Fruit fly (Drosophila melanogaster): ENCODE measurements around the gene mys.
A peak's percentile ranks its signal among the peaks of the same experiment; 100 is the strongest.

mys gene

DNA sequence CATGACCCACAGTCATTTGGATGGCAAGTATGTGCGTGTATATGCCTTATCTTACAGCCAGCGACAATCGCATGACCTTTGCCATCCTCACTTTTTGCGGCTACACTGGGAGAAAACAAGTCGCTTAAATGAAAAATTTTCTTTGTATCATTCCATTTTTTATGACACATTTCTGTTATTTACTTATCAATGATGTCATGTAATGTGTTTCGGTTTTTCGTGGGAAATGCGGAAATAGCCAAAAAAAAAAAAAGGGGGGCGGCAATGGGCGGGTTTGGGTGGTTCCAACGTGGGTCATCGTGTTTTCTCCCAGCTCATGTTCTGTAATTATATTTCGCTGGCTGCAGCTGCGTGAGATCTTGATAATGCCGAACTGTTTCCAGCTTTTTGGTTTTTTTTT lies 18.7 kb downstream of the mys start:
- TF ChIP-seq foxo (GFP tag; optimal IDR thresholded peaks at IDR 0.05) = peak in 1 of 2 experiments; percentile 30
- peak; percentile 0 for TF ChIP-seq h (GFP tag; optimal IDR thresholded peaks at IDR 0.05)
- no peak for TF ChIP-seq tai (GFP tag; optimal IDR thresholded peaks at IDR 0.05)
- peak; percentile 8 for TF ChIP-seq psq (GFP tag; optimal IDR thresholded peaks at IDR 0.05)

DNA sequence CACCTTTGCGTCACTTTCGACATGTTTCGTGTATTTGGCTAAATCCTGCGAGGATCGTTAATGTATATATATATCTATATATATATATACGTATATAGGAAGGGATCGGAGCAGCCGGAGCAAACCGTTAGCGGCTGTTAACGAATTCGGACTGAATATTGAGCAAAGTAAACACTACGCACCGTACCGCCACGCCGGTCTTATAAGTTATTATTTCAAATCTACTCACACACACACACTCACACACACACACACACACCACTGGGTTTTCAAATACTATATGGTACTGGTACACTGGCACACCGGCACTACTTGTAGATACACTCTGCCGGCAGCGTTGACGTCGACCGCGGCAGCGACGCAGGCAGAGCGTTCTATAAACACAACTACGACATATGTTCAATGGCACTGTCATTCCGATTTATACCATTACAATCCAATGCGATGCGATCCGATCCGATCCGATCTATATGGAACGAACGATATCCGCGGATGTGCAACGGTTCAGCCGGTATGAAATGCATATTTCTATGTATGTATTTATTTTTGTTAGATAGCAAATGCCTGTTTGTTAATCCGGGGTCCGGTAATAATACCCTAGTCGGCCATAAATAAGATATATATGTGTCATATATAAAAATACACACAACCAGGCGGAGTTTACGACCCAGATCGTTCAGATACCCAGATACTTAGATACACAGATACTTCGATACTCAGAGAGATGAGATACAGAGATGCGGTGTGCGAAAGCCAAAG lies 20.2 kb downstream of the mys start, which contains the start of gene Ldsdh1:
TSS of gene Ldsdh1 (minus strand) at position 179 of the 759 bp plus-strand sequence.
- TF ChIP-seq OdsH (GFP tag; optimal IDR thresholded peaks at IDR 0.05) = no peak
- no peak for TF ChIP-seq dmrt93B (GFP tag; optimal IDR thresholded peaks at IDR 0.05)

DNA sequence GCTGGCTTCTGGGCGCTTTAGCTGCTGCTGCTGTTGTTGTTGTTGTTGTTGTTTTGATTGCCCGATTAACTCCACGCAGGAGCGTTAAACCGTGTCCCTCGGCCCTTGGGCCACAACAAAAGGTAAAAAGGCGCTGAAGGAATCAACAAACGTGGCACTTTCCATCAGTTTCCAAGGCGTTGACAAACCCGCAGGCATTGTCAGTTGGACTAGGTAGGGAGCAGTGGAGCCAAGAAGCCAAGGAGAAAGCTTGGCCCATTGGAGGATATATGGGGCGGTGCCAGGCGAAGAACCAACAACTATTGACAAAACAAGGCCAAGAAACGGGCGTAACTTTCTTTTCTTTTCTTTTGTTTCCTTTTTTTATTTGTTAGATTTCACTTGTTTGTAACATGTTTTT lies 25.7 kb downstream of the mys start, which contains the start of gene CG2256:
TSS of gene CG2256 (minus strand) at position 101 of the 400 bp plus-strand sequence.
- no peak for TF ChIP-seq foxo (GFP tag; optimal IDR thresholded peaks at IDR 0.05)
- no peak for TF ChIP-seq brk (GFP tag; optimal IDR thresholded peaks at IDR 0.05)
- TF ChIP-seq dl (GFP tag; optimal IDR thresholded peaks at IDR 0.05; ENCODE audit: insufficient read depth in 1 of 2, partially characterized antibody in 2 of 2) = no peak

DNA sequence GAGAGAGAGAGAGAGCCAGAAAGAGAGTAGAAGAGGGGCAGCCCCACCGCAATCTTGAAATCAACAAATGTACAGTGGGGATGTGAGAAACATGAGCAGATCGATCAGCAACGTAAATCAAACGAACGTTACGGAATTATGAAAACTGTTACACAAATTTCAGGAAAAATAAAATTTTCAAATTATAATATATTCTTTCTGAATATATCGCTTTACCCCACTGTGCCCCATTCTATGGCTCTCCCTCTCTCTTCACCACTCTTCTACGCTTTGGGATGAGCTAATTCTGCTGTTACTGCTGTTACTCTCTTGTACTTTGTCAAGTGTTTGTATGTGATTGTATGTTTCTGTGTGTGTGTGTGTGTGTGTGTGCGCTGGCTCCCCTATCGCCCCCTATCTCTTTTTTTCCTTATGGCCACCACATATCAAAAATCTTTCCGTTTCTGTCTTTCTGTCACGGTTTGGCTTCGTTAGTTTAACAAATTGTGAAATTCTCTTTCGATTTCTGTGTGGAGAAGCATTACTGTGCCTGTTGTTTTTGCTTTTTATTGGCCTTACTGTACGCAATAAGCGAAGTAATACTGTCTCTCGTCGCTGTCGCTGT lies 29.7 kb downstream of the mys start:
- TF ChIP-seq h (GFP tag; optimal IDR thresholded peaks at IDR 0.05) (peak; percentile 97), N (GFP tag; optimal IDR thresholded peaks at IDR 0.05) (no peak), dmrt93B (GFP tag; optimal IDR thresholded peaks at IDR 0.05) (peak; percentile 88), HLH106 (tag; optimal IDR thresholded peaks at IDR 0.05) (peak; percentile 91), lola (GFP tag; optimal IDR thresholded peaks at IDR 0.05) (no peak), CG32264 (GFP tag; optimal IDR thresholded peaks at IDR 0.05) (peak; percentile 75), Vsx2 (GFP tag; optimal IDR thresholded peaks at IDR 0.05; ENCODE audit: partially characterized antibody) (peak; percentile 17), pan (optimal IDR thresholded peaks at IDR 0.05) (no peak), Mio (GFP tag; optimal IDR thresholded peaks at IDR 0.05) (no peak), usp (GFP tag; optimal IDR thresholded peaks at IDR 0.05) (no peak), Hr78 (GFP tag; optimal IDR thresholded peaks at IDR 0.05) (no peak), CrebA (GFP tag; optimal IDR thresholded peaks at IDR 0.05; ENCODE audit: borderline replicate concordance) (no peak), jim (GFP tag; optimal IDR thresholded peaks at IDR 0.05) (no peak), br (GFP tag; optimal IDR thresholded peaks at IDR 0.05) (peak; percentile 93), ey (GFP tag; optimal IDR thresholded peaks at IDR 0.05) (peak; percentile 95), fru (GFP tag; optimal IDR thresholded peaks at IDR 0.05) (peak; percentile 99), rgr (GFP tag; optimal IDR thresholded peaks at IDR 0.05) (peak; percentile 96), dsf (GFP tag; optimal IDR thresholded peaks at IDR 0.05; ENCODE audit: borderline replicate concordance) (peak; percentile 20), Hnf4 (GFP tag; optimal IDR thresholded peaks at IDR 0.05) (peak; percentile 84), psq (GFP tag; optimal IDR thresholded peaks at IDR 0.05) (peak; percentile 93), sage (GFP tag; optimal IDR thresholded peaks at IDR 0.05) (peak; percentile 94), tai (GFP tag; optimal IDR thresholded peaks at IDR 0.05) (peak; percentile 78), Dfd (GFP tag; optimal IDR thresholded peaks at IDR 0.05) (peak; percentile 34), Sp1 (GFP tag; optimal IDR thresholded peaks at IDR 0.05) (peak; percentile 92), woc (GFP tag; optimal IDR thresholded peaks at IDR 0.05) (peak; percentile 91), OdsH (GFP tag; optimal IDR thresholded peaks at IDR 0.05) (peak; percentile 96), Dif (GFP tag; optimal IDR thresholded peaks at IDR 0.05; ENCODE audit: partially characterized antibody) (peak; percentile 66), Hr83 (GFP tag; optimal IDR thresholded peaks at IDR 0.05; ENCODE audit: poor library complexity, severe bottlenecking) (peak; percentile 11), foxo (GFP tag; optimal IDR thresholded peaks at IDR 0.05) (peak; percentile 31 to 97), GATAd (GFP tag; optimal IDR thresholded peaks at IDR 0.05) (peak; percentile 56), Jra (GFP tag; optimal IDR thresholded peaks at IDR 0.05) (peak; percentile 67), Myc (optimal IDR thresholded peaks at IDR 0.05) (no peak), CG9705 (GFP tag; optimal IDR thresholded peaks at IDR 0.05) (peak; percentile 32), Abd-B (GFP tag; optimal IDR thresholded peaks at IDR 0.05) (no peak), Rel (GFP tag; optimal IDR thresholded peaks at IDR 0.05) (peak; percentile 88), Rel (tag; optimal IDR thresholded peaks at IDR 0.05) (peak; percentile 83), sv (GFP tag; optimal IDR thresholded peaks at IDR 0.05) (peak; percentile 98), dl (GFP tag; optimal IDR thresholded peaks at IDR 0.05; ENCODE audit: insufficient read depth in 1 of 2, partially characterized antibody in 2 of 2) (no peak), brk (GFP tag; optimal IDR thresholded peaks at IDR 0.05) (peak; percentile 91)
